Worm (Caenorhabditis elegans) whole organism, early embryonic: ENCODE measurements around the gene W01G7.4.

Source experiments
- B0310.2 ChIP-seq: sonication (generic microtip); optimal IDR thresholded peaks from 2 replicates; lab custom pipeline; 2016; ENCODE audit warnings: mild to moderate bottlenecking, missing genetic modification characterization, missing compliant biosample characterization
- F13C5.2 ChIP-seq: sonication (generic microtip); optimal IDR thresholded peaks from 2 replicates; lab custom pipeline; 2017; ENCODE audit warnings: mild to moderate bottlenecking, missing genetic modification characterization, inconsistent platforms, missing compliant biosample characterization
- aly-1 ChIP-seq: sonication (generic microtip); optimal IDR thresholded peaks from 2 replicates; lab custom pipeline; 2016; ENCODE audit warnings: missing genetic modification characterization, missing compliant biosample characterization
- ama-1 ChIP-seq: fragments of 150-350 bp; optimal IDR thresholded peaks from 2 replicates; lab custom pipeline; 2014
- ceh-36 ChIP-seq: sonication (generic microtip); optimal IDR thresholded peaks from 2 replicates; lab custom pipeline; 2016; ENCODE audit warnings: missing genetic modification characterization, inconsistent platforms, missing compliant biosample characterization
- ets-7 ChIP-seq: sonication (generic microtip); optimal IDR thresholded peaks from 2 replicates; lab custom pipeline; 2016; ENCODE audit warnings: missing genotype, missing genetic modification characterization, missing compliant biosample characterization
- flt-1 ChIP-seq: fragments of 200-800 bp; sonication (Bioruptor generic); IDR thresholded peaks from 2 replicates; pipeline ENCODE4 v1.3.6; 2022; ENCODE audit warnings: missing genetic modification characterization, missing compliant biosample characterization
- hmg-4 ChIP-seq: fragments of 200-800 bp; sonication (Bioruptor generic); optimal IDR thresholded peaks from 2 replicates; lab custom pipeline; 2018; ENCODE audit warnings: mild to moderate bottlenecking, missing genetic modification characterization, missing compliant biosample characterization
- hnd-1 ChIP-seq: sonication (generic microtip); optimal IDR thresholded peaks from 2 replicates; lab custom pipeline; 2016; ENCODE audit warnings: missing genetic modification characterization, missing compliant biosample characterization
- pes-1 ChIP-seq: fragments of 200-800 bp; sonication (Bioruptor generic); IDR thresholded peaks from 2 replicates; pipeline ENCODE4 v1.3.6; 2022; ENCODE audit warnings: missing genetic modification reagents, missing genetic modification characterization, missing compliant biosample characterization
- sea-1 ChIP-seq: fragments of 200-800 bp; sonication (Bioruptor generic); conservative IDR thresholded peaks from 2 replicates; pipeline ENCODE4 v1.3.6; 2022; ENCODE audit warnings: missing genetic modification characterization, missing compliant biosample characterization
- tbx-37 ChIP-seq: fragments of 200-800 bp; sonication (Bioruptor generic); conservative IDR thresholded peaks from 2 replicates; pipeline ENCODE4 v1.3.6; 2022; ENCODE audit warnings: missing genetic modification reagents, missing genetic modification characterization, missing compliant biosample characterization
- tra-4 ChIP-seq: sonication (generic microtip); optimal IDR thresholded peaks from 2 replicates; lab custom pipeline; 2017; ENCODE audit warnings: missing genetic modification characterization, missing compliant biosample characterization

W01G7.4 gene

ce11 chrII:14109184-14109664, 48.7 kb downstream of the W01G7.4 start, which contains the start of gene cpg-7:
cpg-7 (minus strand) TSS chrII:14109234.
- no peak for TF ChIP-seq hnd-1 (tag; lab: Kevin White, UChicago)
- TF ChIP-seq sea-1 (GFP tag; lab: Robert Waterston, UW): no peak
- no peak for TF ChIP-seq tra-4
- TF ChIP-seq ceh-36 (tag; lab: Kevin White, UChicago): no peak
- no peak for TF ChIP-seq pes-1 (GFP tag; lab: Robert Waterston, UW)
- no peak for TF ChIP-seq ets-7 (tag; lab: Kevin White, UChicago)
- TF ChIP-seq F13C5.2: no peak
- TF ChIP-seq ama-1 (lab: Kevin White, UChicago): no peak
- no peak for TF ChIP-seq aly-1
- TF ChIP-seq tbx-37 (GFP tag; lab: Robert Waterston, UW): no peak
- TF ChIP-seq hmg-4 (GFP tag; lab: Kevin White, UChicago): no peak
- no peak for TF ChIP-seq flt-1 (GFP tag; lab: Robert Waterston, UW)
- no peak for TF ChIP-seq B0310.2 (tag; lab: Kevin White, UChicago)
